Worm (Caenorhabditis elegans) whole organism, dauer: Measurements from ENCODE around the gene eif-1.

Experiments used
- unc-62 ChIP-seq: sonication (generic microtip); optimal IDR thresholded peaks from 2 replicates; lab custom pipeline; 2017; ENCODE audit warnings: missing biosample characterization, missing genetic modification reagents, missing genetic modification characterization

eif-1 gene

DNA sequence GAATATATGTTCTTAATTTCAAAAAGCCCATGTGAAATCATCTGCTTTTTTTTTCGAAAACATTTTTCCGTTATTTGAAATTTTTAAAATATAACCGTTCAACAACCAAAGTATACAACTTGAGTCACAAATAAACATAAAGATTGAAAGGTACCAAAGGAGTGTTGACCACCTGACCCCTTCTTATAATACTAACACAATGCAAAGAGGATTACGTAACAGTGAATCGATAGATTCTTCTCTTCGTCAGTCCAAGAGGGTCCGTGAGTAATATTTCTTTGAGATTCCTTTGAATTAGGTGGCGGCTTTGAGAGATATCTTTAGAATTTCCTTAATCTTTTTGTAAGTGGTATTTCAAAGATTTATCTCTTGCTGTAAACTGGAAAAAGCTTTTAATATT is 22.8 kb upstream of the eif-1 start:
- no peak for TF ChIP-seq unc-62 (GFP tag; lab: Kevin White, UChicago)

DNA sequence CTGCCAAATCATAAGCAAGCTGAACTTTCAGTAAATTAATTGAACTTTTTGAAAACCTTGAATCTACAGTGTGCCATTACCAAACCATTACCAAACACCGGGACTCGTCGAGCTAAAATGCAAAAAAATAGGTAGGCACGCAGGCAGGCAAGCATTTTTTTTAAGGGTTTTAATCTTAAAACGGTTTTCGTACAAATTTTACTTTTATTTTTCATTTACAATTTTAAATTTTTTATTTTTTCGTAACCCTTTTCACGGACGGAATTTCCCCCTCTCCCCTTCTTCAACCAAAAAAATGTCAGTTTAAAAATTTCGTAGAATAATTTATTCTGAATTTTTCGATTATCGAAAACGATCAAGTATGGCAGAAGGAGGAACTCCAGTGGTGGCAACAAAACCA is 21.0 kb upstream of the eif-1 start, which contains the start of gene F59A6.2:
Gene F59A6.2 (plus strand): TSS at position 301 of the 400 bp plus-strand sequence.
- no peak for TF ChIP-seq unc-62 (GFP tag; lab: Kevin White, UChicago)

DNA sequence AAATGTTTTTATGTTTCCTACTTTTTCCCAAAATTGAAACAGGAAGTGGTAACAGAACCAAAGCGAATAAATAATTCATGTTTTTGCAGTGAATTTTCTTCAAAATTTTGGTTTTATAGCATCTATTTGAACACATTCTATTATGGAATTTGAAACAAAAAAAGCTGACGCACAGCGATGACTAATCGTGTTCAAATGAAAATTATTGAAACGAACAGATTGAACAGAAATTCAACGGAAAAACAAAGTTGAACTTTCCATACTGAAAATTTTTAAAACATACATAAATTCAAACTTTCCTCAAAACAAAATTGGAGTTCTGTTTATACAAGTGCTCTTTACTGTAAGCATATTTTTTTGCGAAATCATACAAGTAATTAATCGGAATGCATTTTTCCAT is 18.6 kb upstream of the eif-1 start, which contains the start of gene F59A6.12:
Gene F59A6.12 (minus strand): TSS at position 101 of the 400 bp plus-strand sequence.
- TF ChIP-seq unc-62 (GFP tag; lab: Kevin White, UChicago) = no peak

DNA sequence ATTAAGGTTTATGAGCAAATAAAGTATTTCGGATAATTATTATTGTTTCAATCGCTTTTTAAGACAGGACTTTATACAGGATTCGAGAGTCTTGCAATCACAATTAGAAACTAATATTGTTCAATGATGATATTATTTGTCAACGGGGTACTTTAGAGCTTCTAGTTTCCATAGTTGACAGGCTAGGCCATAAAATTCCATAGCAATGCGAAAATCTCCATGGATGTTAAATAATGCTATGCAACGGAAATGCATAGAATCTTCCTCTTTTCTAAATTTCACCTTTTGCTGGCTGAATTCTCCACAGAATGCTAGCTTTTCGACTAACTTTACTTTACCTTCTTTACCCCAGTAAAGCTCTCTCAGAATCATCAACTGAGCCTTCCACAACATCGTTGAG is 14.7 kb upstream of the eif-1 start, which contains the start of gene F59A6.3:
Gene F59A6.3 (plus strand): TSS at position 301 of the 400 bp plus-strand sequence.
- no peak for TF ChIP-seq unc-62 (GFP tag; lab: Kevin White, UChicago)

DNA sequence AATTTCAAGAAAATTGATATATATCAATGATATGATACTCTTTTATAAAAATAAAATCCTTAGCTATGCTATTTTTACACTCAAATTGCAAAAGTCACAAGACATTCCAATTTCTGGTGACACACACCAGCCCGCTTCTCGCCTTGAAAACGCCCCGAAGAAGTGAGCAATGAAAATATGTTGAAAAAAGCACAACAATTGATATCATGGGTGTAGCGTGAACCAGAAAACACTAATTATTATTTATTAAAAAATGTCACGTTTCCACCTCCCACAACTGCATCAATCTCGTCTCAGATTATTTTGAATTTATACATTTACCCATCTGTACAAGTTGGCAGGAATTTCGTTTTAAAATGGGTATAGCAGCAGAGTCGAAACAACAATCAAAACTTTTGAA is 11.4 kb upstream of the eif-1 start, which contains the start of gene F59A6.4:
Gene F59A6.4 (plus strand): TSS at position 301 of the 400 bp plus-strand sequence.
- no peak for TF ChIP-seq unc-62 (GFP tag; lab: Kevin White, UChicago)

DNA sequence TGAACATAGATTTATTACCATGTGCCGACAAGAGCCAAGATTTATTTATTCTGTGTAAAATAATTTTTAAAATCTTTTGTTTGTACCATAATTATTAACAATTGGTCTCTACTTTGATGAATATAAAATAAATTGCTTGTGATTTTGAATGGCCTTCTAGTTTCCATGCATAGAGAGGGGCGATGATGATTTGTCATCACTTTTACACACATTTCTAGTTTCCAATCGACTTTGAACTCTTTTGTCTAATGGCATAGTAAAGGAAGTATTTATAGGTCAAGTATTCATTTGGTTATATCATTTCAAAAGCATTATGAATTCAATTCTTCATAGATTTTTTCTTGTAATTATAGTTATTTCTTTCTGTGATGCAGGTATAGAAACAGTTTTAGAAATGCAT is 10.3 kb upstream of the eif-1 start, which contains the start of gene F59A6.10:
Gene F59A6.10 (plus strand): TSS at position 301 of the 400 bp plus-strand sequence.
- TF ChIP-seq unc-62 (GFP tag; lab: Kevin White, UChicago) = no peak

DNA sequence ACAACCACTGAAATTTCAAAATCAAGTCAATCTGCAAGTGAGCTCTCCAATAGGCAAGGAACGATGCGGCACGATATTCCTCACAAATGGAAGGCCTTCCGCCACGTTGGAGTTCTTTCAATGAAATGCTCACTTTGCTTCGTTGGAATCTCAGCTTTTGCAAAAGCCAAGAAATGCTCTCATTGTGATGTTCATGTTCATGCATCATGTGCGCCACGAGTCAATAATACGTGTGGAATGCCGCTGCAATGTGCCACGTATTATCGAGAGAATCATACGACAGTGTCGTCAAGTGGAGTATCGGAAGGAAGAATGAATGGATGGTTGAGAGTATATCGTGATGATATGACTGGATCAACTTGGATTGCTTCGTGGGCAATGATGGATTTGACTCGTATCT is 8.5 kb upstream of the eif-1 start:
- TF ChIP-seq unc-62 (GFP tag; lab: Kevin White, UChicago) = no peak

- TF ChIP-seq unc-62 (GFP tag; lab: Kevin White, UChicago) = no peak
These were observed 5.7 kb upstream of the eif-1 start, which contains the start of gene citk-2 for ce11 chrII:4999122-4999521. Gene citk-2 (plus strand): TSS chrII:4999520.

- no peak for TF ChIP-seq unc-62 (GFP tag; lab: Kevin White, UChicago)
These were observed 5.3 kb upstream of the eif-1 start, which contains the start of gene F59A6.11 for ce11 chrII:4998657-4999056. Gene F59A6.11 (minus strand): TSS chrII:4998757.

DNA sequence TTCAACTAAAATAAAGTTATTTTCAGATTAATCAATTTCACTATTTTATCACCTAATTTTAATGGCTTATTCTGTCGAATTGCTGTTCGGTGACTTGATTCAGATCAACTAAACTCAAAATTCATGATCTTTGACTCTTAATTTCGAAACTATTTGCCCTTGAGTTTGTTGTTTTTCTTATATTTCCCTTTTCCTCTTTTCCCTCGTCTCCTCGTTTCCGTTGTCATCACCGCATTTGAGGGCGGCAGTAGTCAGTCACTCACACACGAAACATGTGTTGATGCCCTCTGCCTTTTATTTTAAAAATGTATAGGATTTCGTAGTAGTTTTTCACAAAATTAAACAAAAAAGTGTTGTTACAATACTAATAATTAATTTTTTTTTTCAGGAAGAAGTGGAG is 1.6 kb upstream of the eif-1 start, which contains the start of gene rnh-1.0:
Gene rnh-1.0 (plus strand): TSS at position 389 of the 400 bp plus-strand sequence.
- no peak for TF ChIP-seq unc-62 (GFP tag; lab: Kevin White, UChicago)

ce11 chrII:4992977-4993376 is 403 bp downstream of the eif-1 start, which contains the start of gene pigb-1:
Gene pigb-1 (minus strand): TSS chrII:4993077.
- TF ChIP-seq unc-62 (GFP tag; lab: Kevin White, UChicago) = no peak

DNA sequence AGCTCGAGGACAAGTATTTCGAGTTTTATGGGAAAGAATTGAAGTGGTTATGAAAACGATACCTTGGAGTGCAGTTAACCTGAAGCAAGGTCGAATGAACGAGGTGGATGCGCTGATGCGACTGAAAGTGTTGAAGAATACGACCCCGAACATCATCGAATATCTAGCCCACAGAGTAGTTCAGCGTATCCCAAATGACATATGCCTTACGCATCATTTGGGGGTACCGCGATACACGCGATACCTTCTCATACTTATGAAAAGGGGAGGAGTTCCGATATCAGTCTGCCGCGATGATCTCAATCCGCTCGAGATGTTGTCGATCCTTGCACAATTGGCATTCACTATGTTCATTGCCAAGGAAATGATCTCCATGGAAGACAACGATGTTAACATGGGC is 3.6 kb downstream of the eif-1 start, which contains the start of gene T27F7.12:
Gene T27F7.12 (plus strand): TSS at position 301 of the 400 bp plus-strand sequence.
- no peak for TF ChIP-seq unc-62 (GFP tag; lab: Kevin White, UChicago)

DNA sequence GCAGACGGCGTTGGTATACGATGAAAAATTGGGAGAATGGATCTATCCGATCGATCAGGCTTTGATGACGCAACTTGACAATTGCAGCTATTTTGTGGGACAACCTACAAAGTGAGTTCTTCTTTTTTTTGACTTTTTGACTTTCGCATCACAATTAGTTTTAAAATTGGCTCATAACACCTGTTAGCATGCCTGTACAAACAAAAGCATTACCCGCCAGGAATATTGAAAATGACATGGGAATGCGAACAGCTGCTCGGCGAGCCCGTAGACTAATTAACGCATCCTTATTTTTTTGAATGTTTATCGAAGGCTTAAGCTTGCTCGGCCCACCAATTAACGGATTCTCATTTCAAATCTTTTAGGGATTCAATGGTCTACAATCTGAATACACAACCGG is 6.1 kb downstream of the eif-1 start:
- no peak for TF ChIP-seq unc-62 (GFP tag; lab: Kevin White, UChicago)

DNA sequence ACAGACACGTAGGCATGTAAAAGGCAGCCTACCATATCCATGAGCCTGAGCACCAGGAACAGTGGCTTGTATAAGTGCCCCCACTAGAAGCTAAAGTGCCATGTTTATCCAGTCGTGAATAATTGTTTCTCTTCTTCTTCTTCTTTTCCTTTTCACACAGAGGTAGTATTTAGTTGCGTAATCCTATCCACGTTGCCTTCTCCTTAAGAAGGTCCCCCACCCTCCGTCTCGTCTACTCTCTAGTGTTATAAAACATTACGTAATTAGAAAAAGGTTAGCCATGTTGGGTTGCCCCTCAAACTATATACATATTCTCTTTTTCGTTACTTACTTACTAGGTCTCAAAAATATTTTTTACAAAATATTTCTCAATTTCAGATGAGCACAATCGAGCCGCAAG is 6.7 kb downstream of the eif-1 start:
- TF ChIP-seq unc-62 (GFP tag; lab: Kevin White, UChicago) = no peak

DNA sequence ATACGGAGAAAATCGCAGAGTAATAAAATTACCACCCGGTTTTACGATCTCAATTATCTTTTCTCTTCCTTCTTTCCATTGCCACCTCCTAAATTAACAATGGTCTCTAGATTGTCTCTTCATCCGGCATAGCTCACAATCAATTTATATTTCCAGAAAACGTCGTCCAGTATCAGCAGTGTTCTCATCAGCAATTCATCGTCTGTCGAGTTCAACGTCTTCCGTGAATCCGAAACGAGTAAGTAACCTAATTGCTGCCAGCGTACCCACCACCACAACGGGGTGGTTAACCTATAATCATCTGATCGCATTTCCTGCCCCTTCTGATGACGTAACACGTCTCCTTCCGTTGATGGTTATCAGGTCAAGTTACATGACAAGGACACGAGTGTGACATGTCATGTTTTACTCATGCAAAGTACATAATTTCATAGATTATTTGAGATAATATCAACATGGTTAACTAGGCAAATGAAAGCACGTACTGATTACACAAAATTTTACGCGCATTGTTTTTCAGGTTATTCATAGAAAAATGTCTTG is 7.3 kb downstream of the eif-1 start:
- no peak for TF ChIP-seq unc-62 (GFP tag; lab: Kevin White, UChicago)

ce11 chrII:4984151-4984550 is 9.2 kb downstream of the eif-1 start:
- no peak for TF ChIP-seq unc-62 (GFP tag; lab: Kevin White, UChicago)
